Fruit fly (Drosophila melanogaster) whole organism, embryonic: ENCODE measurements around the gene Esyt2.

ENCODE experiments used
- Atf6 ChIP-seq: fragments of 200-800 bp; sonication (Bioruptor generic); IDR thresholded peaks from 2 replicates; pipeline ENCODE4 v1.3.6; 2022; ENCODE audit warnings: missing biosample characterization, missing genetic modification characterization
- B-H1 ChIP-seq: fragments of 200-800 bp; sonication (Bioruptor generic); IDR thresholded peaks from 3 replicates; pipeline ENCODE4 v1.3.6; 2022; ENCODE audit warnings: missing biosample characterization, missing genetic modification characterization
- BEAF-32 ChIP-seq: fragments of 200-800 bp; sonication (Bioruptor generic); optimal IDR thresholded peaks from 3 replicates; lab custom pipeline; 2017; ENCODE audit warnings: missing biosample characterization, missing genetic modification characterization, mild to moderate bottlenecking, moderate library complexity, missing genetic modification reagents
- Blimp-1 ChIP-seq: fragments of 200-800 bp; sonication (Bioruptor generic); optimal IDR thresholded peaks from 3 replicates; lab custom pipeline; 2018; ENCODE audit warnings: missing biosample characterization, missing genetic modification characterization, mild to moderate bottlenecking, moderate library complexity, missing genetic modification reagents
- CG11695 ChIP-seq: fragments of 200-800 bp; sonication (Bioruptor generic); IDR thresholded peaks from 3 replicates; pipeline ENCODE4 v1.3.6; 2022; ENCODE audit warnings: missing biosample characterization, missing genetic modification characterization
- CG12942 ChIP-seq: fragments of 200-800 bp; sonication (Bioruptor generic); optimal IDR thresholded peaks from 3 replicates; lab custom pipeline; 2016; ENCODE audit warnings: missing biosample characterization, missing genetic modification characterization
- CG13123 ChIP-seq: fragments of 200-800 bp; sonication (Bioruptor generic); optimal IDR thresholded peaks from 2 replicates; lab custom pipeline; 2016; ENCODE audit warnings: missing biosample characterization, missing genetic modification characterization
- CG15269 ChIP-seq: fragments of 200-800 bp; sonication (Bioruptor generic); optimal IDR thresholded peaks from 2 replicates; lab custom pipeline; 2018; ENCODE audit warnings: missing biosample characterization, mild to moderate bottlenecking, missing genetic modification characterization, moderate library complexity
- CG15696 ChIP-seq: fragments of 200-800 bp; sonication (Bioruptor generic); optimal IDR thresholded peaks from 2 replicates; lab custom pipeline; 2019; ENCODE audit warnings: missing biosample characterization, mild to moderate bottlenecking, missing genetic modification characterization, moderate library complexity
- CG16779 ChIP-seq: fragments of 200-800 bp; sonication (Bioruptor generic); IDR thresholded peaks from 2 replicates; pipeline ENCODE4 v1.3.6; 2022; ENCODE audit warnings: missing biosample characterization, missing genetic modification characterization
- CG17359 ChIP-seq: fragments of 200-800 bp; sonication (Bioruptor generic); optimal IDR thresholded peaks from 3 replicates; lab custom pipeline; 2018; ENCODE audit warnings: missing biosample characterization, mild to moderate bottlenecking, missing genetic modification characterization, moderate library complexity
- CG17612 ChIP-seq: fragments of 200-800 bp; sonication (Bioruptor generic); IDR thresholded peaks from 2 replicates; pipeline ENCODE4 v1.3.6; 2022; ENCODE audit warnings: missing biosample characterization, missing genetic modification characterization
- CG34376 ChIP-seq: fragments of 200-800 bp; sonication (Bioruptor generic); optimal IDR thresholded peaks from 2 replicates; lab custom pipeline; 2018; ENCODE audit warnings: missing biosample characterization, mild to moderate bottlenecking, missing genetic modification characterization
- CG3838 ChIP-seq: fragments of 200-800 bp; sonication (Bioruptor generic); optimal IDR thresholded peaks from 3 replicates; lab custom pipeline; 2016; ENCODE audit warnings: missing biosample characterization, missing genetic modification characterization
- CG3847 ChIP-seq: fragments of 200-800 bp; sonication (Bioruptor generic); IDR thresholded peaks from 2 replicates; pipeline ENCODE4 v1.3.6; 2022; ENCODE audit warnings: missing biosample characterization, missing genetic modification characterization
- CG6765 ChIP-seq: fragments of 200-800 bp; sonication (Bioruptor generic); optimal IDR thresholded peaks from 3 replicates; lab custom pipeline; 2017; ENCODE audit warnings: missing biosample characterization, mild to moderate bottlenecking, missing genetic modification characterization
- CG8388 ChIP-seq: fragments of 200-800 bp; sonication (Bioruptor generic); optimal IDR thresholded peaks from 2 replicates; lab custom pipeline; 2019; ENCODE audit warnings: missing biosample characterization, mild to moderate bottlenecking, missing genetic modification characterization, moderate library complexity
- CG8924 ChIP-seq: fragments of 200-800 bp; optimal IDR thresholded peaks from 3 replicates; lab custom pipeline; 2019; ENCODE audit warnings: missing biosample characterization, mild to moderate bottlenecking, missing genetic modification characterization, moderate library complexity
- Dad ChIP-seq: fragments of 200-800 bp; sonication (Bioruptor generic); optimal IDR thresholded peaks from 3 replicates; lab custom pipeline; 2016; ENCODE audit warnings: missing biosample characterization, missing genetic modification characterization
- E2f1 ChIP-seq: fragments of 200-800 bp; sonication (Bioruptor generic); IDR thresholded peaks from 2 replicates; pipeline ENCODE4 v1.3.6; 2022; ENCODE audit warnings: missing biosample characterization, missing genetic modification characterization
- Gug ChIP-seq: fragments of 200-800 bp; sonication (Bioruptor generic); IDR thresholded peaks from 4 replicates; pipeline ENCODE4 v1.3.6; 2022; ENCODE audit warnings: missing biosample characterization, missing genetic modification characterization
- HHEX ChIP-seq: fragments of 200-800 bp; sonication (Bioruptor generic); optimal IDR thresholded peaks from 3 replicates; lab custom pipeline; 2017; ENCODE audit warnings: missing biosample characterization, mild to moderate bottlenecking, missing genetic modification characterization, missing genetic modification reagents
- Optix ChIP-seq: fragments of 200-800 bp; sonication (Bioruptor generic); IDR thresholded peaks from 3 replicates; pipeline ENCODE4 v1.3.6; 2022; ENCODE audit warnings: missing biosample characterization, missing genetic modification characterization
- Ptx1 ChIP-seq: fragments of 200-800 bp; sonication (Bioruptor generic); IDR thresholded peaks from 2 replicates; pipeline ENCODE4 v1.3.6; 2022; ENCODE audit warnings: missing biosample characterization, missing genetic modification characterization
- Rfx ChIP-seq: fragments of 200-800 bp; sonication (Bioruptor generic); IDR thresholded peaks from 2 replicates; pipeline ENCODE4 v1.3.6; 2022; ENCODE audit warnings: missing biosample characterization, missing genetic modification characterization
- Trl ChIP-seq, 3 experiments: fragments of >200 bp in 2 of 3; fragments of 200-800 bp in 1 of 3; sonication (Bioruptor generic) in 1 of 3; optimal IDR thresholded peaks; 2 replicates in 1 of 3; 3 replicates in 2 of 3; lab custom pipeline; 2016 to 2017; ENCODE audit warnings: missing biosample characterization in 1 of 3, missing genetic modification characterization in 1 of 3
- ase ChIP-seq: fragments of 200-800 bp; sonication (Bioruptor generic); IDR thresholded peaks from 3 replicates; pipeline ENCODE4 v1.3.6; 2022; ENCODE audit warnings: missing biosample characterization, missing genetic modification characterization
- ash1 ChIP-seq: fragments of 200-800 bp; sonication (Bioruptor generic); optimal IDR thresholded peaks from 2 replicates; lab custom pipeline; 2018; ENCODE audit warnings: missing biosample characterization, mild to moderate bottlenecking, missing genetic modification characterization
- az2 ChIP-seq: fragments of 200-800 bp; sonication (Bioruptor generic); optimal IDR thresholded peaks from 3 replicates; lab custom pipeline; 2016; ENCODE audit warnings: missing biosample characterization, missing genetic modification characterization
- btn ChIP-seq: fragments of 200-800 bp; sonication (Bioruptor generic); optimal IDR thresholded peaks from 2 replicates; lab custom pipeline; 2016; ENCODE audit warnings: missing biosample characterization, missing genetic modification characterization
- croc ChIP-seq: fragments of 200-800 bp; sonication (Bioruptor generic); conservative IDR thresholded peaks from 3 replicates; pipeline ENCODE4 v1.3.6; 2022; ENCODE audit warnings: missing biosample characterization, missing genetic modification characterization
- dmrt99B ChIP-seq: fragments of 200-800 bp; sonication (Bioruptor generic); optimal IDR thresholded peaks from 2 replicates; lab custom pipeline; 2018; ENCODE audit warnings: missing biosample characterization, mild to moderate bottlenecking, missing genetic modification characterization, moderate library complexity
- grau ChIP-seq: fragments of 200-800 bp; optimal IDR thresholded peaks from 3 replicates; lab custom pipeline; 2019; ENCODE audit warnings: missing biosample characterization, mild to moderate bottlenecking, missing genetic modification characterization, moderate library complexity
- gro ChIP-seq: fragments of 200-800 bp; sonication (Bioruptor generic); optimal IDR thresholded peaks from 2 replicates; lab custom pipeline; 2016; ENCODE audit warnings: missing biosample characterization, missing genetic modification characterization
- hbn ChIP-seq: fragments of 200-800 bp; sonication (Bioruptor generic); IDR thresholded peaks from 2 replicates; pipeline ENCODE4 v1.3.6; 2022; ENCODE audit warnings: missing biosample characterization, missing genetic modification characterization; ENCODE audit not compliant: partially characterized antibody
- lmd ChIP-seq: fragments of 200-800 bp; sonication (Bioruptor generic); IDR thresholded peaks from 2 replicates; pipeline ENCODE4 v1.3.6; 2022; ENCODE audit warnings: missing biosample characterization, missing genetic modification characterization
- mirr ChIP-seq: fragments of 200-800 bp; sonication (Bioruptor generic); optimal IDR thresholded peaks from 3 replicates; lab custom pipeline; 2018; ENCODE audit warnings: missing biosample characterization, mild to moderate bottlenecking, missing genetic modification characterization
- run ChIP-seq: fragments of 200-800 bp; sonication (Bioruptor generic); optimal IDR thresholded peaks from 3 replicates; lab custom pipeline; 2018; ENCODE audit warnings: missing biosample characterization, mild to moderate bottlenecking, missing genetic modification characterization
- scrt ChIP-seq: fragments of 200-800 bp; sonication (Bioruptor generic); optimal IDR thresholded peaks from 2 replicates; lab custom pipeline; 2018; ENCODE audit warnings: missing biosample characterization, mild to moderate bottlenecking, missing genetic modification characterization, moderate library complexity
- sqz ChIP-seq: fragments of 200-800 bp; sonication (Bioruptor generic); optimal IDR thresholded peaks from 3 replicates; lab custom pipeline; 2018; ENCODE audit warnings: missing biosample characterization, mild to moderate bottlenecking, missing genetic modification characterization
- tap ChIP-seq: fragments of 200-800 bp; optimal IDR thresholded peaks from 3 replicates; lab custom pipeline; 2019; ENCODE audit warnings: missing biosample characterization, mild to moderate bottlenecking, missing genetic modification characterization, moderate library complexity
- trh ChIP-seq: fragments of 200-800 bp; sonication (Bioruptor generic); optimal IDR thresholded peaks from 2 replicates; lab custom pipeline; 2016; ENCODE audit warnings: missing biosample characterization, missing genetic modification characterization
- wek ChIP-seq: fragments of 200-800 bp; sonication (Bioruptor generic); optimal IDR thresholded peaks from 3 replicates; lab custom pipeline; 2018; ENCODE audit warnings: missing biosample characterization, mild to moderate bottlenecking, missing genetic modification characterization, moderate library complexity

The Esyt2 gene

dm6 chr3R:24544388-24544787, at the start of gene Esyt2 (continued):
- TF ChIP-seq ase (peak; percentile 37; the same call in 1 of the 3 replicates), ash1 (GFP tag; lab: Kevin White, UChicago) (no peak), CG15696 (tag; lab: Kevin White, UChicago) (no peak), Atf6 (GFP tag; lab: Robert Waterston, UW) (peak; percentile 38; the same call in 1 of the 2 replicates), E2f1 (GFP tag; lab: Robert Waterston, UW) (peak; percentile 86), croc (GFP tag; lab: Robert Waterston, UW) (no peak), grau (tag; lab: Kevin White, UChicago) (peak; percentile 47), lmd (GFP tag; lab: Robert Waterston, UW) (peak; percentile 49; the same call in 1 of the 2 replicates), dmrt99B (tag; lab: Kevin White, UChicago) (peak; percentile 42), run (tag; lab: Kevin White, UChicago) (peak; percentile 52), tap (tag; lab: Kevin White, UChicago) (peak; percentile 12), wek (peak; percentile 15), hbn (no peak), CG3847 (GFP tag; lab: Robert Waterston, UW) (peak; percentile 14; the same call in 1 of the 2 replicates), az2 (GFP tag; lab: Kevin White, UChicago) (peak; percentile 35), CG34376 (GFP tag; lab: Kevin White, UChicago) (no peak), CG12942 (peak; percentile 11), CG13123 (GFP tag; lab: Kevin White, UChicago) (no peak), B-H1 (GFP tag; lab: Robert Waterston, UW) (peak; percentile 41; the same call in 1 of the 3 replicates), CG16779 (GFP tag; lab: Robert Waterston, UW) (0 out of 2 replicates have a peak, but pooled peaks have one; percentile 7), CG15269 (tag; lab: Kevin White, UChicago) (peak; percentile 51), CG8924 (tag; lab: Kevin White, UChicago) (peak; percentile 23), CG3838 (no peak), Trl (optimal IDR thresholded peaks at IDR 0.05; lab: Kevin White, UChicago) (peak; percentile 38 to 42), Trl (GFP tag; optimal IDR thresholded peaks at IDR 0.05; lab: Kevin White, UChicago) (no peak), CG8388 (peak; percentile 15), Gug (GFP tag; lab: Robert Waterston, UW) (peak; percentile 66; the same call in 2 of the 4 replicates), btn (no peak), BEAF-32 (GFP tag; lab: Kevin White, UChicago) (no peak), Rfx (GFP tag; lab: Robert Waterston, UW) (peak; percentile 76), CG6765 (GFP tag; lab: Kevin White, UChicago) (no peak), gro (no peak), trh (no peak), scrt (GFP tag; lab: Kevin White, UChicago) (peak; percentile 93), HHEX (GFP tag; lab: Kevin White, UChicago) (peak; percentile 55), Blimp-1 (GFP tag; lab: Kevin White, UChicago) (peak; percentile 27), Ptx1 (peak; percentile 47), CG17359 (tag; lab: Kevin White, UChicago) (peak; percentile 56), Dad (GFP tag; lab: Kevin White, UChicago) (no peak), CG17612 (no peak), CG11695 (GFP tag; lab: Robert Waterston, UW) (peak; percentile 63; the same call in 2 of the 3 replicates), sqz (GFP tag; lab: Kevin White, UChicago) (no peak), mirr (GFP tag; lab: Kevin White, UChicago) (peak; percentile 69), Optix (GFP tag; lab: Robert Waterston, UW) (0 out of 3 replicates have a peak, but pooled peaks have one; percentile 30)
